Worm (Caenorhabditis elegans): Measurements from ENCODE around the gene spig-3.

ce11 chrV:14290636-14291035, 8.8 kb downstream of the spig-3 start, which contains the start of gene F14D7.18:
- TF ChIP-seq ref-1 (GFP tag; conservative IDR thresholded peaks at IDR 0.05) = no peak
- no peak for TF ChIP-seq T22C8.4 (GFP tag; IDR thresholded peaks at IDR 0.05)
- no peak for TF ChIP-seq med-1 (GFP tag; optimal IDR thresholded peaks at IDR 0.05; ENCODE audit: insufficient read depth)
- TF ChIP-seq ztf-23 (GFP tag; IDR thresholded peaks at IDR 0.05) = no peak
- TF ChIP-seq ztf-29 (GFP tag; IDR thresholded peaks at IDR 0.05) = no peak
- TF ChIP-seq flt-1 (GFP tag; IDR thresholded peaks at IDR 0.05) = no peak
- TF ChIP-seq klf-2 (GFP tag; conservative IDR thresholded peaks at IDR 0.05) = no peak
- no peak for TF ChIP-seq cog-1 (tag; optimal IDR thresholded peaks at IDR 0.05)
- no peak for TF ChIP-seq tab-1 (GFP tag; IDR thresholded peaks at IDR 0.05)
